Worm (Caenorhabditis elegans) whole organism, L2 larva: Measurements from ENCODE around the gene W01C9.2.

ENCODE experiments used
- C34F6.9 ChIP-seq: fragments of 150-350 bp; optimal IDR thresholded peaks from 2 replicates; lab custom pipeline; 2014; ENCODE audit warnings: missing biosample characterization, missing genetic modification characterization
- dmd-4 ChIP-seq: sonication (generic microtip); optimal IDR thresholded peaks from 2 replicates; lab custom pipeline; 2017; ENCODE audit warnings: missing biosample characterization, missing genetic modification characterization
- lin-13 ChIP-seq: fragments of 150-350 bp; optimal IDR thresholded peaks from 2 replicates; lab custom pipeline; 2014; ENCODE audit warnings: missing biosample characterization, missing genetic modification reagents, missing genetic modification characterization
- lsy-2 ChIP-seq, 2 experiments: fragments of 150-350 bp in 1 of 2; sonication (generic microtip) in 1 of 2; optimal IDR thresholded peaks; 2 replicates each; lab custom pipeline; 2014 to 2017; ENCODE audit warnings: missing biosample characterization in 2 of 2, missing genetic modification characterization in 2 of 2
- mdl-1 ChIP-seq, 2 experiments: fragments of 150-350 bp in 1 of 2; sonication (generic microtip) in 1 of 2; optimal IDR thresholded peaks; 2 replicates each; lab custom pipeline; 2017; ENCODE audit warnings: missing biosample characterization in 2 of 2, missing genetic modification characterization in 2 of 2
- nhr-10 ChIP-seq: sonication (generic microtip); optimal IDR thresholded peaks from 2 replicates; lab custom pipeline; 2017; ENCODE audit warnings: missing biosample characterization, missing genetic modification characterization
- nhr-21 ChIP-seq: fragments of 150-350 bp; optimal IDR thresholded peaks from 2 replicates; lab custom pipeline; 2014; ENCODE audit warnings: missing biosample characterization, missing genetic modification characterization

DNA sequence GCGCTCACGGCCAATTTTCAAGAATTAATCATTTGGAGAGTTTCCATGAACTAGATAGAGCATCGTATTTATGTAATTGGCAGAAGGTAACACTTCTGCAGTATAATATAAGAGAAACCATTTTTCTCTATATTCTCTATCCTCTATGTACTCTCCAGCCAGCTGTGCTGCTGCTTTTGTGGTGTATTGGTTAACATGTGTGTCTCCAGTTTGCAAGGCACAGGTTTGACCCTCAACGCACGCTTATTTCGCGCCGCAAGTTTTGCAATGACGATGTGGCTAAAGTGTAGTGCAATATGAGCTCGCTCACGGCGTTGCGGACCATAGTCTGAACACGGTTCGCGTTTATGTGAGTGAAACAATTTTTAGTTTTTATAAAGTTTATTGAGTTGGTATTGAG, 10.8 kb downstream of the W01C9.2 start:
- TF ChIP-seq dmd-4 (tag; lab: Kevin White, UChicago) (no peak), nhr-21 (peak; percentile 45), lsy-2 (tag; optimal IDR thresholded peaks at IDR 0.05; lab: Kevin White, UChicago) (peak in 1 of 2 experiments; percentile 30), lin-13 (GFP tag; lab: Kevin White, UChicago) (peak; percentile 40), mdl-1 (tag; optimal IDR thresholded peaks at IDR 0.05; lab: Kevin White, UChicago) (no peak), nhr-10 (tag; lab: Kevin White, UChicago) (no peak), C34F6.9 (peak; percentile 31)
